Worm (Caenorhabditis elegans): ENCODE data around the gene R12B2.7.

DNA sequence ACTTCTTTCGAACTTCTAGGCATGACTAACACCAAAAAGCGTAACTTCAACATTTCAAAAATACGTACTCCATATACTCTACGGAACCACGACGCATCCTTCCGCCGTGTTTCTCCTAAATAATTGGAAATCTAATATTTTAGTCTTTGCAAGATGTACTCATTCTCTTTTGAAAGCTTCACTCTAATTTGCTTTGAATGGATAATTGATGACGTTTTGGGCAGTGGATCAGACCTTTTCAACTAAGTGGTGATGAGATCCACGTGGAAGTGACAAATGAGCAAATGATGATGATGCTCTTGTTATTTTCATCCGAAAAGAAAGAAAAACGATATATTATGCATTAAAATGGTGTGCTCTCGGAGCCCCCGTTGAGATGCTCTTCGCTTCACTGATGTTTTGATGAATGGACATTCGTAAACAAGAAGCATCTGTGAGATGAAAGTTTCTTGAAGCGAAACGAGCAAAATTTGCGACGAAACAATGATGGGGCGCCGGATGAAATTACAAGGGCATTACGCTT, 9.7 kb downstream of the R12B2.7 start:
- no peak for TF ChIP-seq athp-1 (tag; optimal IDR thresholded peaks at IDR 0.05)
- no peak for TF ChIP-seq pha-4 (tag; optimal IDR thresholded peaks at IDR 0.05)
- no peak for TF ChIP-seq xnd-1 (tag; optimal IDR thresholded peaks at IDR 0.05)
- TF ChIP-seq F33H1.4 (GFP tag; IDR thresholded peaks at IDR 0.05), result no peak
- no peak for TF ChIP-seq madf-8 (GFP tag; conservative IDR thresholded peaks at IDR 0.05)
- TF ChIP-seq hsf-1 (GFP tag; IDR thresholded peaks at IDR 0.05), result no peak
- TF ChIP-seq snpc-4 (GFP tag; optimal IDR thresholded peaks at IDR 0.05), result no peak
- no peak for TF ChIP-seq snpc-4 (tag; optimal IDR thresholded peaks at IDR 0.05)
- TF ChIP-seq gei-17 (GFP tag; optimal IDR thresholded peaks at IDR 0.05), result no peak
- TF ChIP-seq ama-1 (optimal IDR thresholded peaks at IDR 0.05), result no peak
- no peak for TF ChIP-seq ama-1 (GFP tag; optimal IDR thresholded peaks at IDR 0.05)
- TF ChIP-seq D2030.7 (GFP tag; IDR thresholded peaks at IDR 0.05), result no peak
- no peak for TF ChIP-seq lsy-27 (tag; optimal IDR thresholded peaks at IDR 0.05; ENCODE audit: borderline replicate concordance, insufficient read depth)
- TF ChIP-seq unc-62 (GFP tag; optimal IDR thresholded peaks at IDR 0.05), result no peak
- no peak for TF ChIP-seq chd-7 (tag; optimal IDR thresholded peaks at IDR 0.05)

All from whole organism, young adult.